Worm (Caenorhabditis elegans): ENCODE data around the gene F40G9.5.

ce11 chrIII:175733-176132, 5.3 kb upstream of the F40G9.5 start, which contains the start of gene clec-148:
- no peak for TF ChIP-seq F13H6.1 (tag; optimal IDR thresholded peaks at IDR 0.05)
- TF ChIP-seq pha-2 (tag; optimal IDR thresholded peaks at IDR 0.05), result no peak
- TF ChIP-seq ama-1 (optimal IDR thresholded peaks at IDR 0.05), result no peak
- TF ChIP-seq K02D7.2 (tag; optimal IDR thresholded peaks at IDR 0.05), result no peak
- TF ChIP-seq ceh-48 (tag; optimal IDR thresholded peaks at IDR 0.05), result no peak
- TF ChIP-seq hlh-30 (tag; optimal IDR thresholded peaks at IDR 0.05; ENCODE audit: insufficient read depth), result no peak
- no peak for TF ChIP-seq unc-55 (GFP tag; optimal IDR thresholded peaks at IDR 0.05)
